Worm (Caenorhabditis elegans) whole organism, L1 larva: ENCODE data around the gene C47E12.12.

Experiments used
- aly-2 ChIP-seq: fragments of 150-350 bp; optimal IDR thresholded peaks from 2 replicates; lab custom pipeline; 2014; ENCODE audit warnings: missing biosample characterization, missing genetic modification characterization
- efl-1 ChIP-seq, 4 experiments: fragments of 150-350 bp; optimal IDR thresholded peaks in 3 of 4; peaks in 1 of 4; 1 replicate in 1 of 4; 2 replicates in 3 of 4; lab custom pipeline; 2014; ENCODE audit warnings: missing biosample characterization in 2 of 4, missing genetic modification characterization in 2 of 4, missing genetic modification reagents in 2 of 4
- efl-3 ChIP-seq: fragments of 200-800 bp; sonication (Bioruptor generic); optimal IDR thresholded peaks from 2 replicates; lab custom pipeline; 2018; ENCODE audit warnings: mild to moderate bottlenecking, missing genetic modification characterization, missing compliant biosample characterization
- lin-15B ChIP-seq: fragments of 150-350 bp; sonication (generic microtip); optimal IDR thresholded peaks from 3 replicates; lab custom pipeline; 2014; ENCODE audit warnings: missing biosample characterization, missing genetic modification characterization
- lin-35 ChIP-seq, 2 experiments: fragments of 150-350 bp; optimal IDR thresholded peaks; 2 replicates each; lab custom pipeline; 2014; ENCODE audit warnings: missing biosample characterization in 2 of 2, missing genetic modification characterization in 2 of 2, missing genetic modification reagents in 2 of 2
- lin-39 ChIP-seq: fragments of 150-350 bp; optimal IDR thresholded peaks from 2 replicates; lab custom pipeline; 2014; ENCODE audit warnings: missing biosample characterization, missing genetic modification reagents, missing genetic modification characterization
- lsy-2 ChIP-seq, 2 experiments: fragments of 150-350 bp; optimal IDR thresholded peaks; 2 replicates each; lab custom pipeline; 2014; ENCODE audit warnings: missing biosample characterization in 2 of 2, missing genetic modification characterization in 2 of 2
- nhr-12 ChIP-seq: sonication (generic microtip); optimal IDR thresholded peaks from 2 replicates; lab custom pipeline; 2017; ENCODE audit warnings: missing biosample characterization, missing genetic modification characterization
- nhr-237 ChIP-seq: fragments of 150-350 bp; optimal IDR thresholded peaks from 2 replicates; lab custom pipeline; 2014; ENCODE audit warnings: missing biosample characterization, missing genetic modification characterization
- skn-1 ChIP-seq: fragments of 150-350 bp; optimal IDR thresholded peaks from 2 replicates; lab custom pipeline; 2014; ENCODE audit warnings: missing biosample characterization, missing genetic modification characterization
- ztf-11 ChIP-seq, 2 experiments: sonication (generic microtip); optimal IDR thresholded peaks; 2 replicates each; lab custom pipeline; 2016 to 2017; ENCODE audit warnings: missing genetic modification characterization in 2 of 2, missing biosample characterization in 1 of 2, missing compliant biosample characterization in 1 of 2

DNA sequence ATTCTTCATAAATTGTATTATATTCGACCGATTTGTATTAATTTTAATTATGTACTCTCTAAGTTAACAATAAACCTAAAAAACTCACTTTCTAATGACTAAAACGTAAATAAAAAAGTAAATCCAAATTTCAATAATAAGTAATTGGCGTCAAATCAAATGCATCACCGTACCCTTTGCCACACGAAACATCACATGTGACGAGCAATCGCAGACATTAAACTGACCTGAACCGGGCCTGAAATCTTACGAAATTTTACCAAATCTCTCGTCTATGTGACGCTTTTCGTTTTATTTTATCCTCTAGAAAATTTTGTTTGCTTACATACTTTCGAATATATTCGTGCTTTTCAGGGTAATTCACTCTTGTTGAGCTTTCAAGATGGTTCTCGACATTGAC, 30.8 kb upstream of the C47E12.12 start, which contains the start of the genes C47E12.2 and sars-1:
- TF ChIP-seq nhr-237 (tag; lab: Kevin White, UChicago) (no peak), ztf-11 (tag; optimal IDR thresholded peaks at IDR 0.05; lab: Kevin White, UChicago) (no peak), efl-3 (GFP tag; lab: Kevin White, UChicago) (no peak), skn-1 (tag; lab: Kevin White, UChicago) (peak; percentile 82), nhr-12 (no peak), lin-35 (GFP tag; optimal IDR thresholded peaks at IDR 0.05; lab: Kevin White, UChicago) (peak; percentile 31 to 47), lin-39 (no peak), aly-2 (no peak), lsy-2 (tag; optimal IDR thresholded peaks at IDR 0.05; lab: Kevin White, UChicago) (peak; percentile 81 to 96), efl-1 (optimal IDR thresholded peaks at IDR 0.05; lab: Kevin White, UChicago) (peak; percentile 37 to 44), efl-1 (GFP tag; optimal IDR thresholded peaks at IDR 0.05 in 1 of 2; lab: Kevin White, UChicago) (peak; percentile 27 to 94), lin-15B (tag; lab: Kevin White, UChicago) (peak; percentile 20)
